Worm (Caenorhabditis elegans) whole organism, L3 larva: Measurements from ENCODE around the gene C11E4.6.

Experiments
- ZK546.5 ChIP-seq: sonication (generic microtip); optimal IDR thresholded peaks from 2 replicates; lab custom pipeline; 2017; ENCODE audit warnings: missing biosample characterization, missing genetic modification characterization
- ama-1 ChIP-seq: fragments of 150-350 bp; optimal IDR thresholded peaks from 2 replicates; lab custom pipeline; 2018
- ceh-82 ChIP-seq: fragments of 150-350 bp; optimal IDR thresholded peaks from 2 replicates; lab custom pipeline; 2014; ENCODE audit warnings: missing biosample characterization, missing genetic modification characterization
- daf-12 ChIP-seq: fragments of 150-350 bp; optimal IDR thresholded peaks from 2 replicates; lab custom pipeline; 2014; ENCODE audit warnings: missing biosample characterization, missing genetic modification reagents, missing genetic modification characterization
- egl-27 ChIP-seq: sonication (generic microtip); optimal IDR thresholded peaks from 4 replicates; lab custom pipeline; 2017; ENCODE audit warnings: missing biosample characterization, missing genetic modification reagents, missing genetic modification characterization
- egl-5 ChIP-seq: fragments of 150-350 bp; optimal IDR thresholded peaks from 2 replicates; lab custom pipeline; 2017; ENCODE audit warnings: missing biosample characterization, missing genetic modification reagents, missing genetic modification characterization, inconsistent platforms
- elt-2 ChIP-seq: sonication (generic microtip); optimal IDR thresholded peaks from 2 replicates; lab custom pipeline; 2016; ENCODE audit warnings: missing genetic modification reagents, mild to moderate bottlenecking, missing genetic modification characterization, missing compliant biosample characterization
- elt-3 ChIP-seq, 3 experiments: fragments of 150-350 bp in 1 of 3; sonication (generic microtip) in 2 of 3; optimal IDR thresholded peaks; 2 replicates in 2 of 3; 4 replicates in 1 of 3; lab custom pipeline; 2014 to 2017; ENCODE audit warnings: missing biosample characterization in 3 of 3, missing genetic modification characterization in 3 of 3
- fkh-10 ChIP-seq: sonication (generic microtip); optimal IDR thresholded peaks from 2 replicates; lab custom pipeline; 2017; ENCODE audit warnings: missing biosample characterization, missing genetic modification reagents, missing genetic modification characterization
- fos-1 ChIP-seq: fragments of 150-350 bp; optimal IDR thresholded peaks from 2 replicates; lab custom pipeline; 2014; ENCODE audit warnings: missing biosample characterization, missing genetic modification characterization
- hmg-11 ChIP-seq: sonication (generic microtip); optimal IDR thresholded peaks from 2 replicates; lab custom pipeline; 2016; ENCODE audit warnings: missing genetic modification characterization, missing compliant biosample characterization
- jun-1 ChIP-seq: fragments of 150-350 bp; optimal IDR thresholded peaks from 2 replicates; lab custom pipeline; 2014; ENCODE audit warnings: missing biosample characterization, missing genetic modification reagents, missing genetic modification characterization
- lin-39 ChIP-seq: fragments of 150-350 bp; optimal IDR thresholded peaks from 2 replicates; lab custom pipeline; 2018; ENCODE audit warnings: missing biosample characterization, missing genetic modification reagents, missing genetic modification characterization
- lsy-12 ChIP-seq: sonication (generic microtip); optimal IDR thresholded peaks from 2 replicates; lab custom pipeline; 2016; ENCODE audit warnings: mild to moderate bottlenecking, missing genetic modification characterization, missing compliant biosample characterization
- mml-1 ChIP-seq: fragments of 150-350 bp; sonication (generic microtip); optimal IDR thresholded peaks from 3 replicates; lab custom pipeline; 2014; ENCODE audit warnings: missing biosample characterization, missing genetic modification characterization
- nfya-1 ChIP-seq: sonication (generic microtip); optimal IDR thresholded peaks from 2 replicates; lab custom pipeline; 2017; ENCODE audit warnings: missing genetic modification characterization, mild to moderate bottlenecking, missing compliant biosample characterization, antibody characterized with exemption, moderate library complexity; ENCODE audit not compliant: insufficient read depth
- nhr-11 ChIP-seq: fragments of 150-350 bp; optimal IDR thresholded peaks from 2 replicates; lab custom pipeline; 2014; ENCODE audit warnings: missing biosample characterization, missing genetic modification characterization
- nhr-12 ChIP-seq: fragments of 150-350 bp; optimal IDR thresholded peaks from 2 replicates; lab custom pipeline; 2014; ENCODE audit warnings: missing biosample characterization, missing genetic modification characterization
- nhr-23 ChIP-seq: fragments of 150-350 bp; optimal IDR thresholded peaks from 2 replicates; lab custom pipeline; 2014; ENCODE audit warnings: missing biosample characterization, missing genetic modification reagents, missing genetic modification characterization
- nhr-25 ChIP-seq: sonication (generic microtip); optimal IDR thresholded peaks from 2 replicates; lab custom pipeline; 2017; ENCODE audit warnings: missing biosample characterization, missing genetic modification characterization
- nhr-28 ChIP-seq: fragments of 150-350 bp; optimal IDR thresholded peaks from 2 replicates; lab custom pipeline; 2014; ENCODE audit warnings: missing biosample characterization, missing genetic modification characterization
- nhr-43 ChIP-seq: sonication (generic microtip); optimal IDR thresholded peaks from 2 replicates; lab custom pipeline; 2016; ENCODE audit warnings: mild to moderate bottlenecking, missing genetic modification characterization, missing compliant biosample characterization; ENCODE audit not compliant: poor library complexity, severe bottlenecking
- nhr-76 ChIP-seq: fragments of 150-350 bp; sonication (generic microtip); optimal IDR thresholded peaks from 5 replicates; lab custom pipeline; 2014; ENCODE audit warnings: missing biosample characterization, missing genetic modification characterization
- nhr-77 ChIP-seq: fragments of 150-350 bp; optimal IDR thresholded peaks from 2 replicates; lab custom pipeline; 2014; ENCODE audit warnings: missing biosample characterization, missing genetic modification characterization
- pha-4 ChIP-seq: fragments of 150-350 bp; optimal IDR thresholded peaks from 2 replicates; lab custom pipeline; 2014; ENCODE audit warnings: missing biosample characterization, missing genetic modification reagents, missing genetic modification characterization
- pqm-1 ChIP-seq: fragments of 150-350 bp; optimal IDR thresholded peaks from 2 replicates; lab custom pipeline; 2017; ENCODE audit warnings: missing biosample characterization, missing genetic modification characterization, inconsistent platforms
- snpc-4 ChIP-seq: fragments of 150-350 bp; optimal IDR thresholded peaks from 2 replicates; lab custom pipeline; 2014; ENCODE audit warnings: missing biosample characterization, missing genetic modification characterization
- tbx-2 ChIP-seq: sonication (generic microtip); optimal IDR thresholded peaks from 2 replicates; lab custom pipeline; 2016; ENCODE audit warnings: mild to moderate bottlenecking, missing genetic modification characterization, missing compliant biosample characterization
- unc-39 ChIP-seq: sonication (generic microtip); optimal IDR thresholded peaks from 4 replicates; lab custom pipeline; 2017; ENCODE audit warnings: missing biosample characterization, missing genetic modification characterization
- unc-62 ChIP-seq: fragments of 150-350 bp; sonication (generic microtip); optimal IDR thresholded peaks from 4 replicates; lab custom pipeline; 2014; ENCODE audit warnings: missing biosample characterization, missing genetic modification reagents, missing genetic modification characterization
- ztf-11 ChIP-seq: fragments of 150-350 bp; optimal IDR thresholded peaks from 2 replicates; lab custom pipeline; 2014; ENCODE audit warnings: missing biosample characterization, missing genetic modification characterization

Gene C11E4.6

DNA sequence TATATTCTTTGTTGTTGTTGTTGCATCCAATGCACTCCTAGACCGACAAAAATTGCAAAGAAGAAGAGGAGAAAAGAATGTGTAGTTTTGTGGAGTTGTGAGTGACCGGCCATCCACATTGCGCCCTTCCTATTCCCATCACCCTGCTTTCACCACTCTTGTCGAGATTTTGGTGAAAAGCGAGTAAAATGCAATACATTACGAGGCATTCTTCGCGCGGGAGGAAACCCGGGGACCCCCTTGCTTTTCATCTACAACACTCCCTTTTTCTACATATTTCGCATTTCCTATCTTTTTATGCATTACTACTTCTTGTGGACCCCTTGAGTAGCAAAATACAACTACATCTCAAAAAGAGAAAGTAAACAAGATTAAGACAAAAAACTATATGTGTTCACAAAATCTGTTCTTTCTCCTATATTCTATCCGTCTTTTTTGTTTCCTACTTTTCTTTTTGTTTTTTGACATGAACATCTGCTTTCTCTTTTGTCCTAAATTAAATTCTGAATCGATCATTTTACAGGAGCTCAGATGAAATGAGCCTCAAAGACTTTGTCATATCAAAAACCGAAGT lies at the start of gene C11E4.6:
Gene C11E4.6 (plus strand): TSS at position 524 of the 574 bp plus-strand sequence.
- TF ChIP-seq fkh-10 (GFP tag; lab: Kevin White, UChicago) (no peak), lsy-12 (no peak), pha-4 (tag; lab: Kevin White, UChicago) (no peak), nfya-1 (tag; lab: Kevin White, UChicago) (no peak)
- TF ChIP-seq, all 47 proteins: peak for 0

DNA sequence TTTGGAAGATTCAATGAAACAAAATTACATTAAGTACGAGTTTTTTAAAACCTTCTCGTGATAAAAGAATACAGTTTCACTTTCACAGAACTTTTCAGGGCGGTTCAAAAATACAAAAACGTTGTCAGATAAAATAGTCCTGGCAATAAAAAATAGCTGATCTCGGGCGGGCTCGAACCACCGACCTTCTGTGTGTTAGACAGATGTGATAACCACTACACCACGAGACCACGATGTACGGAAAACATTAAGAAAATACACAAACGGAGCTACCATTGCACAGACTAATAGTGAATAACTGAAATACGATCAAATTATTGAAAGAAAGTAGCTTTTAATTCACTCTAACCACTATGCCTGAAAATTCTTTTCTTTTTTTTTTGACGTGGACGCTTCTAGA lies 49.4 kb upstream of the C11E4.6 start:
- peak; percentile 50 for TF ChIP-seq ama-1
- peak; percentile 35 for TF ChIP-seq pha-4 (tag; lab: Kevin White, UChicago)
- TF ChIP-seq elt-2 (tag; lab: Kevin White, UChicago): peak; percentile 40
- peak; percentile 25 for TF ChIP-seq nfya-1 (tag; lab: Kevin White, UChicago)
- no peak for TF ChIP-seq nhr-76
- TF ChIP-seq, all 47 proteins: peak for 4

DNA sequence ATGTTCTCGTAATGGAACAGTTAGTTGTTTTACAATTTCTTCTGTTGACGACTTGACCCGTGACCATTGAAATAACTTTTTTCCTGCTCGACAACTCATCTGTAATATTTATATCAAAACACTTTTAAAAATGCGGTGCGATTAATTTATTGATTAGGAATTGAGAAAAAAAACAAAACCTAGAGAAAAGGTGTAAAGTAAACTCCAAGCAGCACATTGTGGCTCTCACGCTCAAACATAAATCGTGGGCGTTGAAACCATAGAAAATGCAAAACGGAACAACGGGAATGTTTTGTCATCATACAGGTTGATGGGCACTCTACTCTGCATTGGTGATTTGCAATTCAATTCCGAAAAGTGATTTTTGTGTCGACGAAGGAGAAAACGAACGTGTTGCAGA lies 44.5 kb upstream of the C11E4.6 start, which contains the start of gene moc-5:
Gene moc-5 (minus strand): TSS at position 101 of the 400 bp plus-strand sequence.
- TF ChIP-seq hmg-11 (no peak), fos-1 (tag; lab: Kevin White, UChicago) (no peak), jun-1 (tag; lab: Kevin White, UChicago) (no peak), nhr-12 (no peak), unc-62 (GFP tag; lab: Kevin White, UChicago) (no peak), nhr-23 (tag; lab: Kevin White, UChicago) (no peak), nhr-11 (tag; lab: Kevin White, UChicago) (no peak), lin-39 (tag; lab: Kevin White, UChicago) (no peak), lsy-12 (no peak), elt-3 (tag; optimal IDR thresholded peaks at IDR 0.05; lab: Kevin White, UChicago) (no peak), ceh-82 (tag; lab: Kevin White, UChicago) (no peak), mml-1 (tag; lab: Kevin White, UChicago) (no peak)

DNA sequence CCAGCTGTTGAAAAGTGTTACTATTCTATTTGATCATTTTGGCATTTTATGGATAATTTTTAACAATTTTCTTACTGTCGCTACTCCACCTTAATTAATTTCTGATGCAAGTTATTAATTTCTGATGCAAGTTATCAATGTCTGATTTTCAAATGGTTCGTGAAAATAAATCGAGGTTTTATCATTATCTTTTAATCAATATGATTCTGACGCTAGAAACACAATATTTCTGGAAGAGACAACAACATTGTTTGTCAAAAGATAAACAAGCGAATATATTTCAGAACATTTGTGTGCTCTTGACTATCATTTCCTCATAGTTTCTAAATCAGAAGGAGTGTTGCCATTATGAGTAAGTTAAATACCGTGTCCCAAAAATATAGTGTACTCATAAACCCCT lies 43.9 kb upstream of the C11E4.6 start, which contains the start of gene F49E2.2:
Gene F49E2.2 (plus strand): TSS at position 301 of the 400 bp plus-strand sequence.
- TF ChIP-seq hmg-11 (no peak), fkh-10 (GFP tag; lab: Kevin White, UChicago) (no peak), jun-1 (tag; lab: Kevin White, UChicago) (no peak), elt-2 (tag; lab: Kevin White, UChicago) (no peak), snpc-4 (no peak), nfya-1 (tag; lab: Kevin White, UChicago) (no peak), tbx-2 (no peak), lin-39 (tag; lab: Kevin White, UChicago) (no peak), unc-39 (tag; lab: Kevin White, UChicago) (no peak), nhr-77 (tag; lab: Kevin White, UChicago) (no peak), nhr-25 (tag; lab: Kevin White, UChicago) (no peak)

DNA sequence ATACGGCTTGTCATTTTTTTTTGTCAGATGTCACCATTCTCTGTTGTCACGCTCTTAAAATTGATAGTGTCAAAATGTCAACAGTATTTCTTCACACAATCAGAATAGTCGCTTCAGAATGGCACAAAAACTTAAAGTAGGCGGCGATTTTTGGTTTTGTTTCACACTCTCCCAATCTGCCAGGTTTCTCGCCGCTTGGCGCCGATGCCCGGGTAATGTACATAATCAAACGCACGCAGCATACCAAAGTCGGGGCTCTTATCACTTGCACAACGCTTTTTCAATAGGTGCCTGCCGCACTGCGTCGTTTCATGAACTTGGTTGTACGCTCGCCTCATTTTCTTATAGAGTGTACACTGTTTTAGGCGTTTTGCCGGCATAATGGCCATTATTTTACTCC lies 41.8 kb upstream of the C11E4.6 start:
- TF ChIP-seq nhr-28 (tag; lab: Kevin White, UChicago) (no peak), elt-2 (tag; lab: Kevin White, UChicago) (peak; percentile 87), pqm-1 (tag; lab: Kevin White, UChicago) (peak; percentile 55), tbx-2 (no peak), fkh-10 (GFP tag; lab: Kevin White, UChicago) (no peak), unc-62 (GFP tag; lab: Kevin White, UChicago) (no peak), egl-27 (tag; lab: Kevin White, UChicago) (no peak), jun-1 (tag; lab: Kevin White, UChicago) (no peak), lin-39 (tag; lab: Kevin White, UChicago) (no peak), nhr-43 (tag; lab: Kevin White, UChicago) (no peak), nhr-76 (no peak), nfya-1 (tag; lab: Kevin White, UChicago) (no peak), ztf-11 (tag; lab: Kevin White, UChicago) (no peak), ama-1 (no peak), pha-4 (tag; lab: Kevin White, UChicago) (no peak)

DNA sequence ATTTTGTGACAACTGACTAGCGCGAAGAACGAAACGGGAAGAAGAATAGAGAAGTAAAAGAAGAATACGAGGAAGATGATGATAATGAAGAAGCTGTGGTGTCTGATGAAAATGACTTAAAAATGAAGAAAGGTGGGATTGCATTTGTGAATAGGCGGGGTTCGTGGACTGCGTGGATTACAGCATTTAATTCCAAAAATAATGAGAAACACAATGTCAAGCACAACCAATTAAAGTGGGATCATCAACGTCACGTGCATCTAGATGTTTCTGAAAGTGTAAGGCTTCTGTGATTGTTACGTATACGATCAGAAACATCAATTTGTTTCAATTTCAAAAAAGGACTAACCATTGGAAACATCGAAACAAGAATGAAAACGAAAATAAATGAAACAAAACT lies 33.4 kb upstream of the C11E4.6 start, which contains the start of gene glb-17:
Gene glb-17 (minus strand): TSS at position 101 of the 400 bp plus-strand sequence.
- no peak for TF ChIP-seq pha-4 (tag; lab: Kevin White, UChicago)
- TF ChIP-seq lin-39 (tag; lab: Kevin White, UChicago): no peak
- TF ChIP-seq ZK546.5 (tag; lab: Kevin White, UChicago): no peak
- no peak for TF ChIP-seq ztf-11 (tag; lab: Kevin White, UChicago)
- no peak for TF ChIP-seq nhr-28 (tag; lab: Kevin White, UChicago)
- TF ChIP-seq ceh-82 (tag; lab: Kevin White, UChicago): no peak
- TF ChIP-seq egl-5 (tag; lab: Kevin White, UChicago): no peak
- no peak for TF ChIP-seq jun-1 (tag; lab: Kevin White, UChicago)
- no peak for TF ChIP-seq daf-12 (tag; lab: Kevin White, UChicago)
- TF ChIP-seq nhr-11 (tag; lab: Kevin White, UChicago): no peak
- TF ChIP-seq, all 47 proteins: peak for 0
